Worm (Caenorhabditis elegans) whole organism, L2 larva: ENCODE data around the gene R10E4.1.

Source experiments
- R02D3.7 ChIP-seq: fragments of 150-350 bp; optimal IDR thresholded peaks from 2 replicates; lab custom pipeline; 2014; ENCODE audit warnings: missing biosample characterization, missing genetic modification characterization
- elt-1 ChIP-seq: fragments of 150-350 bp; optimal IDR thresholded peaks from 2 replicates; lab custom pipeline; 2014; ENCODE audit warnings: missing biosample characterization, missing genetic modification characterization
- lin-11 ChIP-seq: fragments of 150-350 bp; sonication (generic microtip); optimal IDR thresholded peaks from 2 replicates; lab custom pipeline; 2014; ENCODE audit warnings: missing biosample characterization, missing genetic modification characterization, inconsistent platforms, mixed read lengths
- nhr-25 ChIP-seq: fragments of 150-350 bp; sonication (generic microtip); optimal IDR thresholded peaks from 3 replicates; lab custom pipeline; 2014; ENCODE audit warnings: missing biosample characterization, missing genetic modification characterization
- nhr-77 ChIP-seq: fragments of 150-350 bp; optimal IDR thresholded peaks from 2 replicates; lab custom pipeline; 2014; ENCODE audit warnings: missing biosample characterization, missing genetic modification characterization
- skn-1 ChIP-seq: sonication (generic microtip); optimal IDR thresholded peaks from 2 replicates; lab custom pipeline; 2017; ENCODE audit warnings: missing biosample characterization, missing genetic modification characterization
- snpc-4 ChIP-seq: fragments of 150-350 bp; optimal IDR thresholded peaks from 2 replicates; lab custom pipeline; 2014; ENCODE audit warnings: missing biosample characterization, missing genetic modification characterization
- unc-62 ChIP-seq: fragments of 150-350 bp; optimal IDR thresholded peaks from 2 replicates; lab custom pipeline; 2014; ENCODE audit warnings: missing biosample characterization, missing genetic modification reagents, missing genetic modification characterization

ce11 chrIII:4265892-4266291 is 3.7 kb upstream of the R10E4.1 start:
- TF ChIP-seq elt-1 (tag; lab: Kevin White, UChicago) (no peak), skn-1 (tag; lab: Kevin White, UChicago) (no peak), snpc-4 (tag; lab: Kevin White, UChicago) (no peak), nhr-25 (tag; lab: Kevin White, UChicago) (no peak), R02D3.7 (no peak), unc-62 (GFP tag; lab: Kevin White, UChicago) (no peak), nhr-77 (no peak), lin-11 (tag; lab: Kevin White, UChicago) (no peak)
